Worm (Caenorhabditis elegans) whole organism, young adult: Measurements from ENCODE around the gene ZK353.2.
A peak's percentile ranks its signal among the peaks of the same experiment; 100 is the strongest.

Experiments
- C06A6.2 ChIP-seq: fragments of 200-800 bp; sonication (Bioruptor generic); conservative IDR thresholded peaks from 2 replicates; pipeline ENCODE4 v1.3.6; 2022; ENCODE audit warnings: missing genetic modification characterization, missing compliant biosample characterization
- F10E7.11 ChIP-seq: sonication (generic microtip); optimal IDR thresholded peaks from 2 replicates; lab custom pipeline; 2017; ENCODE audit warnings: mild to moderate bottlenecking, missing genetic modification characterization, moderate library complexity, missing compliant biosample characterization
- F37B4.10 ChIP-seq: fragments of 200-800 bp; sonication (Bioruptor generic); IDR thresholded peaks from 2 replicates; pipeline ENCODE4 v1.3.6; 2022; ENCODE audit warnings: missing genetic modification characterization, missing compliant biosample characterization
- F39B2.1 ChIP-seq: fragments of 200-800 bp; sonication (Bioruptor generic); IDR thresholded peaks from 2 replicates; pipeline ENCODE4 v1.3.6; 2022; ENCODE audit warnings: missing genetic modification reagents, missing genetic modification characterization, missing compliant biosample characterization
- F49E8.2 ChIP-seq: sonication (generic microtip); optimal IDR thresholded peaks from 3 replicates; lab custom pipeline; 2017; ENCODE audit warnings: missing genetic modification characterization, mild to moderate bottlenecking, missing compliant biosample characterization, antibody characterized with exemption, moderate library complexity; ENCODE audit not compliant: insufficient read depth
- F55B11.4 ChIP-seq: sonication (generic microtip); optimal IDR thresholded peaks from 2 replicates; lab custom pipeline; 2016; ENCODE audit warnings: missing compliant biosample characterization, missing genetic modification characterization, borderline replicate concordance; ENCODE audit not compliant: insufficient read depth
- F57C9.4 ChIP-seq: sonication (generic microtip); optimal IDR thresholded peaks from 2 replicates; lab custom pipeline; 2017; ENCODE audit warnings: mild to moderate bottlenecking, missing genetic modification characterization, missing compliant biosample characterization
- K11D2.4 ChIP-seq: fragments of 200-800 bp; sonication (Bioruptor generic); IDR thresholded peaks from 2 replicates; pipeline ENCODE4 v1.3.6; 2022; ENCODE audit warnings: missing genetic modification reagents, missing genetic modification characterization, missing compliant biosample characterization
- K12H6.12 ChIP-seq: fragments of 200-800 bp; sonication (Bioruptor generic); optimal IDR thresholded peaks from 2 replicates; lab custom pipeline; 2018; ENCODE audit warnings: mild to moderate bottlenecking, missing genetic modification characterization, missing compliant biosample characterization
- T07F8.4 ChIP-seq: sonication (generic microtip); optimal IDR thresholded peaks from 2 replicates; lab custom pipeline; 2016; ENCODE audit warnings: mild to moderate bottlenecking, missing genetic modification characterization, moderate library complexity, missing compliant biosample characterization
- T26A5.8 ChIP-seq: sonication (generic microtip); optimal IDR thresholded peaks from 2 replicates; lab custom pipeline; 2016; ENCODE audit warnings: missing genetic modification characterization, missing compliant biosample characterization
- Y79H2A.3 ChIP-seq: fragments of 200-800 bp; sonication (Bioruptor generic); conservative IDR thresholded peaks from 2 replicates; pipeline ENCODE4 v1.3.6; 2022; ENCODE audit warnings: missing genetic modification reagents, missing genetic modification characterization, missing compliant biosample characterization
- Y95B8A.8 ChIP-seq: fragments of 200-800 bp; sonication (Bioruptor generic); IDR thresholded peaks from 2 replicates; pipeline ENCODE4 v1.3.6; 2022; ENCODE audit warnings: missing genetic modification reagents, missing genetic modification characterization, missing compliant biosample characterization
- akir-1 ChIP-seq: fragments of 200-800 bp; sonication (Bioruptor generic); optimal IDR thresholded peaks from 2 replicates; lab custom pipeline; 2018; ENCODE audit warnings: mild to moderate bottlenecking, missing genetic modification characterization, moderate library complexity, missing compliant biosample characterization
- atf-7 ChIP-seq: sonication (generic microtip); optimal IDR thresholded peaks from 2 replicates; lab custom pipeline; 2017; ENCODE audit warnings: mild to moderate bottlenecking, missing genetic modification characterization, missing compliant biosample characterization
- bed-1 ChIP-seq: fragments of 200-800 bp; sonication (Bioruptor generic); IDR thresholded peaks from 2 replicates; pipeline ENCODE4 v1.3.6; 2022; ENCODE audit warnings: missing genetic modification reagents, missing genetic modification characterization, missing compliant biosample characterization
- bed-2 ChIP-seq: fragments of 200-800 bp; sonication (Bioruptor generic); IDR thresholded peaks from 2 replicates; pipeline ENCODE4 v1.3.6; 2022; ENCODE audit warnings: missing genetic modification reagents, missing genetic modification characterization, missing compliant biosample characterization
- ccch-3 ChIP-seq: fragments of 200-800 bp; sonication (Bioruptor generic); optimal IDR thresholded peaks from 2 replicates; lab custom pipeline; 2018; ENCODE audit warnings: mild to moderate bottlenecking, missing genetic modification characterization, missing compliant biosample characterization
- ceh-27 ChIP-seq: fragments of 200-800 bp; sonication (Bioruptor generic); optimal IDR thresholded peaks from 2 replicates; lab custom pipeline; 2018; ENCODE audit warnings: mild to moderate bottlenecking, missing genetic modification characterization, moderate library complexity, missing compliant biosample characterization
- die-1 ChIP-seq: sonication (generic microtip); optimal IDR thresholded peaks from 2 replicates; lab custom pipeline; 2016; ENCODE audit warnings: missing genotype, mild to moderate bottlenecking, missing genetic modification characterization, missing compliant biosample characterization
- ekl-4 ChIP-seq: fragments of 200-800 bp; sonication (Bioruptor generic); IDR thresholded peaks from 2 replicates; pipeline ENCODE4 v1.3.6; 2022; ENCODE audit warnings: missing genetic modification reagents, missing genetic modification characterization, missing compliant biosample characterization
- ets-4 ChIP-seq: fragments of 200-800 bp; sonication (Bioruptor generic); optimal IDR thresholded peaks from 2 replicates; lab custom pipeline; 2018; ENCODE audit warnings: mild to moderate bottlenecking, missing genetic modification characterization, missing compliant biosample characterization
- hmg-20 ChIP-seq: fragments of 200-800 bp; sonication (Bioruptor generic); IDR thresholded peaks from 2 replicates; pipeline ENCODE4 v1.3.6; 2022; ENCODE audit warnings: missing genetic modification reagents, missing genetic modification characterization, missing compliant biosample characterization
- lag-1 ChIP-seq: fragments of 200-800 bp; sonication (Bioruptor generic); IDR thresholded peaks from 2 replicates; pipeline ENCODE4 v1.3.6; 2022; ENCODE audit warnings: missing genetic modification reagents, missing genetic modification characterization, missing compliant biosample characterization
- lir-1 ChIP-seq: fragments of 200-800 bp; sonication (Bioruptor generic); conservative IDR thresholded peaks from 2 replicates; pipeline ENCODE4 v1.3.6; 2022; ENCODE audit warnings: missing genetic modification reagents, missing genetic modification characterization, missing compliant biosample characterization
- madf-8 ChIP-seq: fragments of 200-800 bp; sonication (Bioruptor generic); conservative IDR thresholded peaks from 2 replicates; pipeline ENCODE4 v1.3.6; 2022; ENCODE audit warnings: missing genetic modification reagents, missing genetic modification characterization, missing compliant biosample characterization
- mcd-1 ChIP-seq: fragments of 200-800 bp; sonication (Bioruptor generic); IDR thresholded peaks from 2 replicates; pipeline ENCODE4 v1.3.6; 2022; ENCODE audit warnings: missing genetic modification reagents, missing genetic modification characterization, missing compliant biosample characterization
- mel-28 ChIP-seq: sonication (generic microtip); optimal IDR thresholded peaks from 2 replicates; lab custom pipeline; 2016; ENCODE audit warnings: borderline replicate concordance, mild to moderate bottlenecking, missing genetic modification characterization, missing compliant biosample characterization
- mes-4 ChIP-seq: sonication (generic microtip); optimal IDR thresholded peaks from 2 replicates; lab custom pipeline; 2016; ENCODE audit warnings: missing genotype, missing genetic modification characterization, missing compliant biosample characterization
- mxl-1 ChIP-seq: sonication (generic microtip); optimal IDR thresholded peaks from 2 replicates; lab custom pipeline; 2016; ENCODE audit warnings: missing genetic modification characterization, missing compliant biosample characterization
- nfya-1 ChIP-seq: sonication (generic microtip); optimal IDR thresholded peaks from 2 replicates; lab custom pipeline; 2017; ENCODE audit warnings: antibody characterized with exemption, missing compliant biosample characterization, missing genetic modification characterization, borderline replicate concordance; ENCODE audit not compliant: insufficient read depth
- nfya-2 ChIP-seq: fragments of 200-800 bp; sonication (Bioruptor generic); IDR thresholded peaks from 2 replicates; pipeline ENCODE4 v1.3.6; 2022; ENCODE audit warnings: missing genetic modification reagents, missing genetic modification characterization, missing compliant biosample characterization
- nhr-120 ChIP-seq: fragments of 200-800 bp; sonication (Bioruptor generic); IDR thresholded peaks from 2 replicates; pipeline ENCODE4 v1.3.6; 2022; ENCODE audit warnings: missing genetic modification characterization, missing compliant biosample characterization
- nhr-179 ChIP-seq: sonication (generic microtip); optimal IDR thresholded peaks from 2 replicates; lab custom pipeline; 2016; ENCODE audit warnings: mild to moderate bottlenecking, missing genetic modification characterization, missing compliant biosample characterization
- nhr-27 ChIP-seq: fragments of 200-800 bp; sonication (Bioruptor generic); optimal IDR thresholded peaks from 2 replicates; lab custom pipeline; 2018; ENCODE audit warnings: mild to moderate bottlenecking, missing genetic modification characterization, moderate library complexity, missing compliant biosample characterization
- nhr-80 ChIP-seq: sonication (generic microtip); optimal IDR thresholded peaks from 2 replicates; lab custom pipeline; 2016; ENCODE audit warnings: missing genetic modification characterization, missing compliant biosample characterization
- pha-4 ChIP-seq: fragments of 150-350 bp; sonication (generic microtip); optimal IDR thresholded peaks from 2 replicates; lab custom pipeline; 2014; ENCODE audit warnings: missing biosample characterization, missing genetic modification reagents, missing genetic modification characterization
- rcor-1 ChIP-seq: fragments of 200-800 bp; sonication (Bioruptor generic); IDR thresholded peaks from 2 replicates; pipeline ENCODE4 v1.3.6; 2022; ENCODE audit warnings: missing genetic modification reagents, missing genetic modification characterization, missing compliant biosample characterization
- rec-8 ChIP-seq, 2 experiments: sonication (generic microtip); optimal IDR thresholded peaks; 2 replicates each; lab custom pipeline; 2016; ENCODE audit warnings: mild to moderate bottlenecking in 2 of 2, missing genetic modification characterization in 2 of 2, missing genetic modification reagents in 2 of 2, missing genotype in 2 of 2, missing biosample characterization in 1 of 2, missing compliant biosample characterization in 1 of 2, moderate library complexity in 1 of 2
- snpc-3.4 ChIP-seq: sonication (generic microtip); optimal IDR thresholded peaks from 2 replicates; lab custom pipeline; 2017; ENCODE audit warnings: missing genetic modification characterization, mild to moderate bottlenecking, missing compliant biosample characterization, antibody characterized with exemption, moderate library complexity, missing genotype, missing genetic modification reagents
- snpc-4 ChIP-seq, 5 experiments: fragments of 150-350 bp in 1 of 5; sonication (generic microtip) in 4 of 5; optimal IDR thresholded peaks; 2 replicates each; lab custom pipeline; 2014 to 2018; ENCODE audit warnings: missing genetic modification characterization in 5 of 5, missing biosample characterization in 3 of 5, antibody characterized with exemption in 2 of 5, mild to moderate bottlenecking in 2 of 5, missing compliant biosample characterization in 2 of 5, missing genotype in 2 of 5, moderate library complexity in 2 of 5, missing genetic modification reagents in 1 of 5
- somi-1 ChIP-seq: fragments of 200-800 bp; sonication (Bioruptor generic); optimal IDR thresholded peaks from 2 replicates; lab custom pipeline; 2018; ENCODE audit warnings: mild to moderate bottlenecking, missing genetic modification characterization, missing compliant biosample characterization
- tbx-9 ChIP-seq: sonication (generic microtip); optimal IDR thresholded peaks from 2 replicates; lab custom pipeline; 2016; ENCODE audit warnings: borderline replicate concordance, missing genetic modification characterization, inconsistent platforms, missing compliant biosample characterization
- unc-130 ChIP-seq: sonication (generic microtip); optimal IDR thresholded peaks from 2 replicates; lab custom pipeline; 2016; ENCODE audit warnings: missing genetic modification reagents, missing genetic modification characterization, missing compliant biosample characterization
- ztf-18 ChIP-seq: sonication (generic microtip); optimal IDR thresholded peaks from 2 replicates; lab custom pipeline; 2016; ENCODE audit warnings: missing genotype, mild to moderate bottlenecking, missing genetic modification characterization, missing compliant biosample characterization
- ztf-22 ChIP-seq: fragments of 200-800 bp; sonication (Bioruptor generic); optimal IDR thresholded peaks from 2 replicates; lab custom pipeline; 2018; ENCODE audit warnings: mild to moderate bottlenecking, missing genetic modification characterization, moderate library complexity, missing compliant biosample characterization
- ztf-26 ChIP-seq: sonication (generic microtip); optimal IDR thresholded peaks from 2 replicates; lab custom pipeline; 2017; ENCODE audit warnings: missing genetic modification characterization, missing compliant biosample characterization
- ztf-28 ChIP-seq: fragments of 200-800 bp; sonication (Bioruptor generic); IDR thresholded peaks from 2 replicates; pipeline ENCODE4 v1.3.6; 2022; ENCODE audit warnings: missing genetic modification reagents, missing genetic modification characterization, missing compliant biosample characterization
- ztf-6 ChIP-seq: fragments of 200-800 bp; sonication (Bioruptor generic); IDR thresholded peaks from 2 replicates; pipeline ENCODE4 v1.3.6; 2022; ENCODE audit warnings: missing genetic modification reagents, missing genetic modification characterization, missing compliant biosample characterization

Gene ZK353.2

ce11 chrIII:8411976-8412375 lies 13.5 kb downstream of the ZK353.2 start (continued):
- TF ChIP-seq madf-8 (GFP tag; lab: Robert Waterston, UW) (no peak), T07F8.4 (tag; lab: Kevin White, UChicago) (no peak), Y79H2A.3 (GFP tag; lab: Robert Waterston, UW) (no peak), pha-4 (peak; percentile 56), tbx-9 (tag; lab: Kevin White, UChicago) (no peak), ztf-28 (GFP tag; lab: Robert Waterston, UW) (no peak), rec-8 (tag; optimal IDR thresholded peaks at IDR 0.05; lab: Kevin White, UChicago) (no peak), bed-1 (GFP tag; lab: Robert Waterston, UW) (no peak), ztf-6 (GFP tag; lab: Robert Waterston, UW) (no peak), T26A5.8 (tag; lab: Kevin White, UChicago) (no peak), lir-1 (GFP tag; lab: Robert Waterston, UW) (no peak), F10E7.11 (no peak), ccch-3 (GFP tag; lab: Kevin White, UChicago) (no peak), mes-4 (no peak), ets-4 (GFP tag; lab: Kevin White, UChicago) (no peak), mel-28 (tag; lab: Kevin White, UChicago) (no peak), rcor-1 (GFP tag; lab: Robert Waterston, UW) (no peak), C06A6.2 (GFP tag; lab: Robert Waterston, UW) (no peak), ztf-18 (peak; percentile 62), mcd-1 (GFP tag; lab: Robert Waterston, UW) (no peak), ekl-4 (no peak), F57C9.4 (no peak), F49E8.2 (no peak), nfya-1 (tag; lab: Kevin White, UChicago) (no peak), akir-1 (GFP tag; lab: Kevin White, UChicago) (no peak), nhr-80 (tag; lab: Kevin White, UChicago) (peak; percentile 96), hmg-20 (GFP tag; lab: Robert Waterston, UW) (no peak), die-1 (no peak), nhr-27 (tag; lab: Kevin White, UChicago) (no peak), ztf-26 (tag; lab: Kevin White, UChicago) (no peak), somi-1 (GFP tag; lab: Kevin White, UChicago) (no peak), Y95B8A.8 (GFP tag; lab: Robert Waterston, UW) (no peak), F37B4.10 (GFP tag; lab: Robert Waterston, UW) (no peak), ceh-27 (GFP tag; lab: Kevin White, UChicago) (peak; percentile 35), mxl-1 (no peak), K12H6.12 (tag; lab: Kevin White, UChicago) (peak; percentile 67), atf-7 (tag; lab: Kevin White, UChicago) (no peak), snpc-3.4 (tag; lab: Kevin White, UChicago) (no peak), lag-1 (GFP tag; lab: Robert Waterston, UW) (no peak), ztf-22 (GFP tag; lab: Kevin White, UChicago) (no peak), nfya-2 (GFP tag; lab: Robert Waterston, UW) (no peak), K11D2.4 (0 out of 2 replicates have a peak, but pooled peaks have one; percentile 25), nhr-120 (GFP tag; lab: Robert Waterston, UW) (no peak), F39B2.1 (GFP tag; lab: Robert Waterston, UW) (no peak), bed-2 (GFP tag; lab: Robert Waterston, UW) (no peak), nhr-179 (no peak), snpc-4 (GFP tag; optimal IDR thresholded peaks at IDR 0.05; lab: Kevin White, UChicago) (no peak), snpc-4 (tag; optimal IDR thresholded peaks at IDR 0.05; lab: Kevin White, UChicago) (peak in 3 of 4 experiments; percentile 2 to 52 (median 18)), F55B11.4 (tag; lab: Kevin White, UChicago) (no peak), unc-130 (GFP tag; lab: Kevin White, UChicago) (no peak)
